Worm (Caenorhabditis elegans) whole organism, midembryonic: ENCODE measurements around the gene F40H3.2.

Experiments
- ztf-23 ChIP-seq: fragments of 200-800 bp; sonication (Bioruptor generic); IDR thresholded peaks from 2 replicates; pipeline ENCODE4 v1.3.6; 2022; ENCODE audit warnings: missing genetic modification reagents, missing genetic modification characterization, missing compliant biosample characterization
- ztf-29 ChIP-seq: fragments of 200-800 bp; sonication (Bioruptor generic); IDR thresholded peaks from 2 replicates; pipeline ENCODE4 v1.3.6; 2022; ENCODE audit warnings: missing genetic modification reagents, missing genetic modification characterization, missing compliant biosample characterization

DNA sequence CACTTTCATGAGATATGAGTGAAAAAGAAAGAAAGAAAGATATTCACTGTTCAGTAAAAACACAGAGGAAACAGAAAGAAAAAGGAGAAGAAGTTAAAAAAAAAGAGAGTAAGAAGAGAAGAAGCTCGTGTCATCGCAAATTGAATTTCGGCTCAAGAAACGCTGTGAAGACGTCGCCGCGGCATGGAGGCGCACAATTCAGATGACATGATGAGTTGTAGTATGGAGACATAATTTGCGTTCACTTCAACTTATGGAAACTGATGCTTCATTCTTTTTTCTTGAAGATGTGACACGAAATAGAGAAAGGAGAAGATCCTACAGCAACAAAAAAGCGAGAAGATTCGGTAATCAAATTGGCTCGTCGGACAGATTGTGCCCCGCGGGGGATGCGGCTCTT lies 25.1 kb upstream of the F40H3.2 start:
- TF ChIP-seq ztf-29 (GFP tag; lab: Robert Waterston, UW) (no peak), ztf-23 (no peak)
